Fruit fly (Drosophila melanogaster) S2 (cell line): Measurements from ENCODE around the gene NitFhit.

Experiments
- CG8478 ChIP-seq: fragments of >200 bp; optimal IDR thresholded peaks from 2 replicates; lab custom pipeline; 2018
- CTCF ChIP-seq, 2 experiments: fragments of >200 bp; optimal IDR thresholded peaks; 2 replicates each; lab custom pipeline; 2018

- TF ChIP-seq CG8478 (lab: Kevin White, UChicago): no peak
- no peak for TF ChIP-seq CTCF (optimal IDR thresholded peaks at IDR 0.05; lab: Kevin White, UChicago)
Measured at dm6 chr3L:184251-184650, 19.3 kb upstream of the NitFhit start, which contains the start of the genes CG34140, Mkp and Mtch.
